Worm (Caenorhabditis elegans) whole organism, L1 larva: ENCODE measurements around the gene C10G8.3.

Experiments
- C34B4.2 ChIP-seq: sonication (generic microtip); optimal IDR thresholded peaks from 2 replicates; lab custom pipeline; 2017; ENCODE audit warnings: mild to moderate bottlenecking, missing genetic modification characterization, missing compliant biosample characterization
- F16B12.6 ChIP-seq: fragments of 150-350 bp; optimal IDR thresholded peaks from 2 replicates; lab custom pipeline; 2014; ENCODE audit warnings: missing biosample characterization, missing genetic modification characterization
- Y116A8C.19 ChIP-seq: sonication (generic microtip); optimal IDR thresholded peaks from 2 replicates; lab custom pipeline; 2016; ENCODE audit warnings: missing compliant biosample characterization, missing genetic modification characterization, borderline replicate concordance
- aha-1 ChIP-seq: fragments of 150-350 bp; optimal IDR thresholded peaks from 2 replicates; lab custom pipeline; 2014; ENCODE audit warnings: missing biosample characterization, missing genetic modification characterization
- alr-1 ChIP-seq: fragments of 200-800 bp; sonication (Bioruptor generic); optimal IDR thresholded peaks from 2 replicates; lab custom pipeline; 2018; ENCODE audit warnings: borderline replicate concordance, mild to moderate bottlenecking, missing genetic modification characterization, missing compliant biosample characterization
- ama-1 ChIP-seq: fragments of 150-350 bp; optimal IDR thresholded peaks from 2 replicates; lab custom pipeline; 2014
- blmp-1 ChIP-seq: fragments of 150-350 bp; optimal IDR thresholded peaks from 2 replicates; lab custom pipeline; 2014; ENCODE audit warnings: missing biosample characterization, missing genetic modification characterization
- ceh-63 ChIP-seq: fragments of 200-800 bp; sonication (Bioruptor generic); optimal IDR thresholded peaks from 2 replicates; lab custom pipeline; 2018; ENCODE audit warnings: mild to moderate bottlenecking, missing genetic modification characterization, missing compliant biosample characterization
- ceh-82 ChIP-seq, 3 experiments: fragments of 150-350 bp in 1 of 3; sonication (generic microtip) in 2 of 3; optimal IDR thresholded peaks; 2 replicates each; lab custom pipeline; 2014 to 2017; ENCODE audit warnings: missing biosample characterization in 3 of 3, missing genetic modification characterization in 3 of 3
- ceh-88 ChIP-seq: fragments of 200-800 bp; sonication (Bioruptor generic); IDR thresholded peaks from 2 replicates; pipeline ENCODE4 v1.3.6; 2022; ENCODE audit warnings: missing genetic modification characterization, missing compliant biosample characterization
- dsc-1 ChIP-seq: sonication (generic microtip); optimal IDR thresholded peaks from 2 replicates; lab custom pipeline; 2016; ENCODE audit warnings: mild to moderate bottlenecking, missing genetic modification characterization, missing compliant biosample characterization
- efl-1 ChIP-seq, 4 experiments: fragments of 150-350 bp; optimal IDR thresholded peaks in 3 of 4; peaks in 1 of 4; 1 replicate in 1 of 4; 2 replicates in 3 of 4; lab custom pipeline; 2014; ENCODE audit warnings: missing biosample characterization in 2 of 4, missing genetic modification characterization in 2 of 4, missing genetic modification reagents in 2 of 4
- efl-3 ChIP-seq: fragments of 200-800 bp; sonication (Bioruptor generic); optimal IDR thresholded peaks from 2 replicates; lab custom pipeline; 2018; ENCODE audit warnings: mild to moderate bottlenecking, missing genetic modification characterization, missing compliant biosample characterization
- elt-3 ChIP-seq, 6 experiments: fragments of 150-350 bp in 1 of 6; sonication (generic microtip); optimal IDR thresholded peaks; 2 replicates each; lab custom pipeline; 2017 to 2018; ENCODE audit warnings: missing biosample characterization in 6 of 6, missing genetic modification characterization in 6 of 6, inconsistent platforms in 1 of 6
- ets-5 ChIP-seq: fragments of 200-800 bp; sonication (Bioruptor generic); IDR thresholded peaks from 2 replicates; pipeline ENCODE4 v1.3.6; 2022; ENCODE audit warnings: missing genetic modification characterization, missing compliant biosample characterization
- fkh-10 ChIP-seq: sonication (generic microtip); optimal IDR thresholded peaks from 2 replicates; lab custom pipeline; 2017; ENCODE audit warnings: missing biosample characterization, missing genetic modification reagents, missing genetic modification characterization
- fkh-4 ChIP-seq: sonication (generic microtip); optimal IDR thresholded peaks from 2 replicates; lab custom pipeline; 2016; ENCODE audit warnings: missing compliant biosample characterization, missing genetic modification characterization, borderline replicate concordance
- fkh-8 ChIP-seq: sonication (generic microtip); optimal IDR thresholded peaks from 2 replicates; lab custom pipeline; 2016; ENCODE audit warnings: mild to moderate bottlenecking, missing genetic modification characterization, missing compliant biosample characterization
- hlh-17 ChIP-seq: fragments of 200-800 bp; sonication (Bioruptor generic); optimal IDR thresholded peaks from 2 replicates; lab custom pipeline; 2018; ENCODE audit warnings: missing genetic modification characterization, mild to moderate bottlenecking, missing compliant biosample characterization, moderate library complexity, borderline replicate concordance
- hpl-2 ChIP-seq: fragments of 150-350 bp; optimal IDR thresholded peaks from 2 replicates; lab custom pipeline; 2014; ENCODE audit warnings: missing biosample characterization, missing genetic modification reagents, missing genetic modification characterization
- irx-1 ChIP-seq: sonication (generic microtip); optimal IDR thresholded peaks from 2 replicates; lab custom pipeline; 2016; ENCODE audit warnings: missing genetic modification characterization, missing compliant biosample characterization
- isw-1 ChIP-seq: fragments of 200-800 bp; sonication (Bioruptor generic); IDR thresholded peaks from 2 replicates; pipeline ENCODE4 v1.3.6; 2022; ENCODE audit warnings: missing genetic modification characterization, missing compliant biosample characterization
- jun-1 ChIP-seq: fragments of 150-350 bp; optimal IDR thresholded peaks from 2 replicates; lab custom pipeline; 2014; ENCODE audit warnings: missing biosample characterization, missing genetic modification reagents, missing genetic modification characterization
- lin-13 ChIP-seq: fragments of 150-350 bp; optimal IDR thresholded peaks from 2 replicates; lab custom pipeline; 2014; ENCODE audit warnings: missing biosample characterization, missing genetic modification reagents, missing genetic modification characterization
- lin-14 ChIP-seq: fragments of 200-800 bp; sonication (Bioruptor generic); optimal IDR thresholded peaks from 2 replicates; lab custom pipeline; 2018; ENCODE audit warnings: mild to moderate bottlenecking, missing genetic modification characterization, moderate library complexity, missing compliant biosample characterization
- lin-15B ChIP-seq: fragments of 150-350 bp; sonication (generic microtip); optimal IDR thresholded peaks from 3 replicates; lab custom pipeline; 2014; ENCODE audit warnings: missing biosample characterization, missing genetic modification characterization
- lsy-2 ChIP-seq, 2 experiments: fragments of 150-350 bp; optimal IDR thresholded peaks; 2 replicates each; lab custom pipeline; 2014; ENCODE audit warnings: missing biosample characterization in 2 of 2, missing genetic modification characterization in 2 of 2
- mab-9 ChIP-seq: fragments of 200-800 bp; sonication (Bioruptor generic); IDR thresholded peaks from 2 replicates; pipeline ENCODE4 v1.3.6; 2022; ENCODE audit warnings: missing genetic modification reagents, missing genetic modification characterization, missing compliant biosample characterization
- mdl-1 ChIP-seq, 2 experiments: fragments of 150-350 bp; optimal IDR thresholded peaks; 2 replicates each; lab custom pipeline; 2014 to 2017; ENCODE audit warnings: missing biosample characterization in 2 of 2, missing genetic modification characterization in 2 of 2, inconsistent platforms in 1 of 2
- mef-2 ChIP-seq: fragments of 150-350 bp; optimal IDR thresholded peaks from 2 replicates; lab custom pipeline; 2014; ENCODE audit warnings: missing biosample characterization, missing genetic modification characterization
- mep-1 ChIP-seq: fragments of 150-350 bp; optimal IDR thresholded peaks from 2 replicates; lab custom pipeline; 2014; ENCODE audit warnings: missing biosample characterization, missing genetic modification characterization
- nhr-12 ChIP-seq: sonication (generic microtip); optimal IDR thresholded peaks from 2 replicates; lab custom pipeline; 2017; ENCODE audit warnings: missing biosample characterization, missing genetic modification characterization
- nhr-20 ChIP-seq: sonication (generic microtip); optimal IDR thresholded peaks from 2 replicates; lab custom pipeline; 2016; ENCODE audit warnings: mild to moderate bottlenecking, missing genetic modification characterization, missing compliant biosample characterization
- nhr-237 ChIP-seq: fragments of 150-350 bp; optimal IDR thresholded peaks from 2 replicates; lab custom pipeline; 2014; ENCODE audit warnings: missing biosample characterization, missing genetic modification characterization
- nhr-71 ChIP-seq: sonication (generic microtip); optimal IDR thresholded peaks from 2 replicates; lab custom pipeline; 2016; ENCODE audit warnings: mild to moderate bottlenecking, missing genetic modification characterization, moderate library complexity, missing compliant biosample characterization
- nhr-77 ChIP-seq: fragments of 150-350 bp; optimal IDR thresholded peaks from 2 replicates; lab custom pipeline; 2014; ENCODE audit warnings: missing biosample characterization, missing genetic modification characterization
- pag-3 ChIP-seq: sonication (generic microtip); optimal IDR thresholded peaks from 2 replicates; lab custom pipeline; 2017; ENCODE audit warnings: missing genetic modification characterization, mild to moderate bottlenecking, missing compliant biosample characterization, antibody characterized with exemption, borderline replicate concordance; ENCODE audit not compliant: insufficient read depth
- rnt-1 ChIP-seq: sonication (generic microtip); optimal IDR thresholded peaks from 2 replicates; lab custom pipeline; 2016; ENCODE audit warnings: mild to moderate bottlenecking, missing genetic modification characterization, moderate library complexity, missing compliant biosample characterization
- snpc-4 ChIP-seq: fragments of 150-350 bp; optimal IDR thresholded peaks from 2 replicates; lab custom pipeline; 2014; ENCODE audit warnings: missing biosample characterization, missing genetic modification characterization
- sox-4 ChIP-seq: sonication (generic microtip); optimal IDR thresholded peaks from 2 replicates; lab custom pipeline; 2016; ENCODE audit warnings: missing genetic modification characterization, missing compliant biosample characterization
- sup-37 ChIP-seq: fragments of 200-800 bp; sonication (Bioruptor generic); optimal IDR thresholded peaks from 2 replicates; lab custom pipeline; 2018; ENCODE audit warnings: mild to moderate bottlenecking, missing genetic modification characterization, missing compliant biosample characterization
- swsn-7 ChIP-seq: sonication (generic microtip); optimal IDR thresholded peaks from 2 replicates; lab custom pipeline; 2016; ENCODE audit warnings: missing genetic modification characterization, missing compliant biosample characterization
- unc-30 ChIP-seq: sonication (generic microtip); optimal IDR thresholded peaks from 2 replicates; lab custom pipeline; 2017; ENCODE audit warnings: missing biosample characterization, missing genetic modification characterization
- unc-98 ChIP-seq: fragments of 200-800 bp; sonication (Bioruptor generic); IDR thresholded peaks from 2 replicates; pipeline ENCODE4 v1.3.6; 2022; ENCODE audit warnings: missing genetic modification characterization, missing compliant biosample characterization
- vab-15 ChIP-seq: sonication (generic microtip); optimal IDR thresholded peaks from 2 replicates; lab custom pipeline; 2017; ENCODE audit warnings: missing genotype, mild to moderate bottlenecking, missing genetic modification characterization, missing compliant biosample characterization
- xbp-1 ChIP-seq: sonication (generic microtip); optimal IDR thresholded peaks from 2 replicates; lab custom pipeline; 2016; ENCODE audit warnings: missing genetic modification characterization, missing compliant biosample characterization
- zag-1 ChIP-seq: fragments of 150-350 bp; optimal IDR thresholded peaks from 2 replicates; lab custom pipeline; 2014; ENCODE audit warnings: missing biosample characterization, missing genetic modification characterization
- zip-4 ChIP-seq: fragments of 200-800 bp; sonication (Bioruptor generic); optimal IDR thresholded peaks from 2 replicates; lab custom pipeline; 2018; ENCODE audit warnings: mild to moderate bottlenecking, missing genetic modification characterization, moderate library complexity, missing compliant biosample characterization
- ztf-4 ChIP-seq: fragments of 150-350 bp; optimal IDR thresholded peaks from 2 replicates; lab custom pipeline; 2014; ENCODE audit warnings: missing biosample characterization, missing genetic modification characterization

The C10G8.3 gene

DNA sequence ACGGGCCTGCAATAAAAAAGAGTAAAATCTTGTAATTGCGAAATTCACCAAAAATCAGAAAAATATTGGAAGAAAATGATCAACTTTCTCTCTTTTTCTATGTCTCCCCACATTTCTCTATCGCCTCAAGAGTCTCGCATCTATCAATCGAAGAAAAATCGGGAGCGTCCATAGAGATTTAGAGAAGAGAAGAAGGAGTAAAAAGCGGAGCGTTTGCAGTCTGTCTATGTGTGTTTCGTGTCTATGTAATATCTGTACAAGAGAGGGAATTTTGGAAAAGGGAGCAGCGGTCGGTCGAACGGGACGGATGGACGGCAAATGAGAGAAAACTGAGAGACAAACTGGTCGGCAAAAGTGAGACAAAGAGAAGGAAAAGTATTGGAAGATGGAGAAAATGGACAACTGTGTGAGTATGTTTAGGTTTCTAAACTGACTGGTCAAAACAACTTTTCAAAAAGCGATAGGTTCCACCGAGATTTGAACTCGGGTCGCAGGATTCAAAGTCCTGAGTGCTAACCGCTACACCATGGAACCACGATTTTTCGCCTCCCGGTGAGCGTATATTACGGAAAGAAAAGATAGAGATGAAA lies 17.2 kb downstream of the C10G8.3 start (continued):
- TF ChIP-seq lin-15B (tag; lab: Kevin White, UChicago) (no peak), swsn-7 (tag; lab: Kevin White, UChicago) (no peak), ceh-82 (tag; optimal IDR thresholded peaks at IDR 0.05; lab: Kevin White, UChicago) (no peak), lin-13 (no peak), sox-4 (no peak), Y116A8C.19 (tag; lab: Kevin White, UChicago) (no peak), efl-1 (optimal IDR thresholded peaks at IDR 0.05; lab: Kevin White, UChicago) (peak in 1 of 2 experiments; percentile 5), efl-1 (GFP tag; optimal IDR thresholded peaks at IDR 0.05 in 1 of 2; lab: Kevin White, UChicago) (peak; percentile 13 to 94), mab-9 (GFP tag; lab: Robert Waterston, UW) (no peak), ets-5 (GFP tag; lab: Robert Waterston, UW) (no peak), ama-1 (lab: Kevin White, UChicago) (no peak), zip-4 (GFP tag; lab: Kevin White, UChicago) (no peak), aha-1 (no peak), nhr-20 (tag; lab: Kevin White, UChicago) (peak; percentile 60), nhr-77 (tag; lab: Kevin White, UChicago) (peak; percentile 45), unc-30 (tag; lab: Kevin White, UChicago) (no peak), nhr-12 (tag; lab: Kevin White, UChicago) (no peak), snpc-4 (tag; lab: Kevin White, UChicago) (peak; percentile 6), hlh-17 (GFP tag; lab: Kevin White, UChicago) (no peak), unc-98 (no peak), C34B4.2 (tag; lab: Kevin White, UChicago) (no peak), nhr-71 (tag; lab: Kevin White, UChicago) (peak; percentile 51), mef-2 (tag; lab: Kevin White, UChicago) (no peak), hpl-2 (GFP tag; lab: Kevin White, UChicago) (no peak), efl-3 (GFP tag; lab: Kevin White, UChicago) (no peak), fkh-4 (tag; lab: Kevin White, UChicago) (no peak), alr-1 (tag; lab: Kevin White, UChicago) (no peak), vab-15 (tag; lab: Kevin White, UChicago) (no peak), ceh-63 (no peak), pag-3 (tag; lab: Kevin White, UChicago) (peak; percentile 85), lsy-2 (tag; optimal IDR thresholded peaks at IDR 0.05; lab: Kevin White, UChicago) (peak in 1 of 2 experiments; percentile 39), blmp-1 (tag; lab: Kevin White, UChicago) (peak; percentile 93), elt-3 (tag; optimal IDR thresholded peaks at IDR 0.05; lab: Kevin White, UChicago) (peak in 2 of 6 experiments; percentile 17 to 49), jun-1 (no peak), F16B12.6 (no peak), nhr-237 (tag; lab: Kevin White, UChicago) (peak; percentile 14), zag-1 (tag; lab: Kevin White, UChicago) (no peak), mep-1 (peak; percentile 59), rnt-1 (peak; percentile 36), sup-37 (GFP tag; lab: Kevin White, UChicago) (no peak), xbp-1 (tag; lab: Kevin White, UChicago) (no peak), ztf-4 (tag; lab: Kevin White, UChicago) (no peak), fkh-10 (no peak), ceh-88 (GFP tag; lab: Robert Waterston, UW) (no peak), lin-14 (GFP tag; lab: Kevin White, UChicago) (peak; percentile 86), fkh-8 (tag; lab: Kevin White, UChicago) (no peak), mdl-1 (tag; optimal IDR thresholded peaks at IDR 0.05; lab: Kevin White, UChicago) (no peak), irx-1 (tag; lab: Kevin White, UChicago) (no peak), dsc-1 (tag; lab: Kevin White, UChicago) (peak; percentile 25), isw-1 (GFP tag; lab: Robert Waterston, UW) (no peak)
- TF ChIP-seq, all 84 proteins: peak for 22
